Worm (Caenorhabditis elegans) whole organism, mixed stage, embryonic: ENCODE results near the gene Y50D4A.4.

Experiments used
- nhr-12 ChIP-seq: fragments of 150-350 bp; optimal IDR thresholded peaks from 2 replicates; lab custom pipeline; 2014; ENCODE audit warnings: missing biosample characterization, missing genetic modification characterization
- unc-62 ChIP-seq: fragments of 150-350 bp; optimal IDR thresholded peaks from 2 replicates; lab custom pipeline; 2014; ENCODE audit warnings: missing biosample characterization, missing genetic modification reagents, missing genetic modification characterization
- ztf-11 ChIP-seq: fragments of 150-350 bp; optimal IDR thresholded peaks from 2 replicates; lab custom pipeline; 2014; ENCODE audit warnings: missing biosample characterization, missing genetic modification characterization

ce11 chrV:1157443-1157842 lies 38.5 kb downstream of the Y50D4A.4 start:
- TF ChIP-seq ztf-11 (tag; lab: Kevin White, UChicago) (no peak), unc-62 (no peak), nhr-12 (tag; lab: Kevin White, UChicago) (no peak)
